Worm (Caenorhabditis elegans) whole organism, L1 larva: ENCODE data around the gene F17E9.4.

Source experiments
- C16A3.4 ChIP-seq: fragments of 150-350 bp; optimal IDR thresholded peaks from 2 replicates; lab custom pipeline; 2014; ENCODE audit warnings: missing biosample characterization, missing genetic modification characterization
- blmp-1 ChIP-seq: fragments of 150-350 bp; optimal IDR thresholded peaks from 2 replicates; lab custom pipeline; 2014; ENCODE audit warnings: missing biosample characterization, missing genetic modification characterization
- ceh-63 ChIP-seq: fragments of 200-800 bp; sonication (Bioruptor generic); optimal IDR thresholded peaks from 2 replicates; lab custom pipeline; 2018; ENCODE audit warnings: mild to moderate bottlenecking, missing genetic modification characterization, missing compliant biosample characterization
- ceh-82 ChIP-seq, 3 experiments: fragments of 150-350 bp in 1 of 3; sonication (generic microtip) in 2 of 3; optimal IDR thresholded peaks; 2 replicates each; lab custom pipeline; 2014 to 2017; ENCODE audit warnings: missing biosample characterization in 3 of 3, missing genetic modification characterization in 3 of 3
- ces-1 ChIP-seq: fragments of 150-350 bp; optimal IDR thresholded peaks from 2 replicates; lab custom pipeline; 2014; ENCODE audit warnings: missing biosample characterization, missing genetic modification reagents, missing genetic modification characterization
- dpl-1 ChIP-seq, 3 experiments: fragments of 150-350 bp in 2 of 3; sonication (generic microtip) in 1 of 3; optimal IDR thresholded peaks; 2 replicates each; lab custom pipeline; 2014 to 2017; ENCODE audit warnings: missing biosample characterization in 3 of 3, missing genetic modification characterization in 3 of 3, missing genetic modification reagents in 3 of 3
- dsc-1 ChIP-seq: sonication (generic microtip); optimal IDR thresholded peaks from 2 replicates; lab custom pipeline; 2016; ENCODE audit warnings: mild to moderate bottlenecking, missing genetic modification characterization, missing compliant biosample characterization
- efl-1 ChIP-seq, 4 experiments: fragments of 150-350 bp; optimal IDR thresholded peaks in 3 of 4; peaks in 1 of 4; 1 replicate in 1 of 4; 2 replicates in 3 of 4; lab custom pipeline; 2014; ENCODE audit warnings: missing biosample characterization in 2 of 4, missing genetic modification characterization in 2 of 4, missing genetic modification reagents in 2 of 4
- egl-27 ChIP-seq, 2 experiments: fragments of 150-350 bp in 1 of 2; sonication (generic microtip); optimal IDR thresholded peaks; 3 replicates each; lab custom pipeline; 2017 to 2018; ENCODE audit warnings: missing biosample characterization in 2 of 2, missing genetic modification characterization in 2 of 2, missing genetic modification reagents in 2 of 2
- elt-3 ChIP-seq, 6 experiments: fragments of 150-350 bp in 1 of 6; sonication (generic microtip); optimal IDR thresholded peaks; 2 replicates each; lab custom pipeline; 2017 to 2018; ENCODE audit warnings: missing biosample characterization in 6 of 6, missing genetic modification characterization in 6 of 6, inconsistent platforms in 1 of 6
- fkh-4 ChIP-seq: sonication (generic microtip); optimal IDR thresholded peaks from 2 replicates; lab custom pipeline; 2016; ENCODE audit warnings: missing compliant biosample characterization, missing genetic modification characterization, borderline replicate concordance
- fos-1 ChIP-seq: fragments of 150-350 bp; optimal IDR thresholded peaks from 2 replicates; lab custom pipeline; 2014; ENCODE audit warnings: missing biosample characterization, missing genetic modification characterization
- grh-1 ChIP-seq: fragments of 200-800 bp; sonication (Bioruptor generic); IDR thresholded peaks from 2 replicates; pipeline ENCODE4 v1.3.6; 2022; ENCODE audit warnings: missing genetic modification reagents, missing genetic modification characterization, missing compliant biosample characterization
- irx-1 ChIP-seq: sonication (generic microtip); optimal IDR thresholded peaks from 2 replicates; lab custom pipeline; 2016; ENCODE audit warnings: missing genetic modification characterization, missing compliant biosample characterization
- lin-14 ChIP-seq: fragments of 200-800 bp; sonication (Bioruptor generic); optimal IDR thresholded peaks from 2 replicates; lab custom pipeline; 2018; ENCODE audit warnings: mild to moderate bottlenecking, missing genetic modification characterization, moderate library complexity, missing compliant biosample characterization
- lin-15B ChIP-seq: fragments of 150-350 bp; sonication (generic microtip); optimal IDR thresholded peaks from 3 replicates; lab custom pipeline; 2014; ENCODE audit warnings: missing biosample characterization, missing genetic modification characterization
- lin-35 ChIP-seq, 2 experiments: fragments of 150-350 bp; optimal IDR thresholded peaks; 2 replicates each; lab custom pipeline; 2014; ENCODE audit warnings: missing biosample characterization in 2 of 2, missing genetic modification characterization in 2 of 2, missing genetic modification reagents in 2 of 2
- lir-3 ChIP-seq: sonication (generic microtip); optimal IDR thresholded peaks from 2 replicates; lab custom pipeline; 2016; ENCODE audit warnings: mild to moderate bottlenecking, missing genetic modification characterization, moderate library complexity, missing compliant biosample characterization; ENCODE audit not compliant: poor library complexity
- lsy-2 ChIP-seq, 2 experiments: fragments of 150-350 bp; optimal IDR thresholded peaks; 2 replicates each; lab custom pipeline; 2014; ENCODE audit warnings: missing biosample characterization in 2 of 2, missing genetic modification characterization in 2 of 2
- mdl-1 ChIP-seq, 2 experiments: fragments of 150-350 bp; optimal IDR thresholded peaks; 2 replicates each; lab custom pipeline; 2014 to 2017; ENCODE audit warnings: missing biosample characterization in 2 of 2, missing genetic modification characterization in 2 of 2, inconsistent platforms in 1 of 2
- nhr-19 ChIP-seq: fragments of 200-800 bp; sonication (Bioruptor generic); conservative IDR thresholded peaks from 2 replicates; pipeline ENCODE4 v1.3.6; 2022; ENCODE audit warnings: missing genetic modification characterization, missing compliant biosample characterization
- nhr-20 ChIP-seq: sonication (generic microtip); optimal IDR thresholded peaks from 2 replicates; lab custom pipeline; 2016; ENCODE audit warnings: mild to moderate bottlenecking, missing genetic modification characterization, missing compliant biosample characterization
- nhr-237 ChIP-seq: fragments of 150-350 bp; optimal IDR thresholded peaks from 2 replicates; lab custom pipeline; 2014; ENCODE audit warnings: missing biosample characterization, missing genetic modification characterization
- nhr-28 ChIP-seq: fragments of 150-350 bp; optimal IDR thresholded peaks from 2 replicates; lab custom pipeline; 2014; ENCODE audit warnings: missing biosample characterization, missing genetic modification characterization
- nhr-47 ChIP-seq: sonication (generic microtip); optimal IDR thresholded peaks from 2 replicates; lab custom pipeline; 2016; ENCODE audit warnings: mild to moderate bottlenecking, missing genetic modification characterization, moderate library complexity, missing compliant biosample characterization
- nhr-71 ChIP-seq: sonication (generic microtip); optimal IDR thresholded peaks from 2 replicates; lab custom pipeline; 2016; ENCODE audit warnings: mild to moderate bottlenecking, missing genetic modification characterization, moderate library complexity, missing compliant biosample characterization
- nhr-76 ChIP-seq: sonication (generic microtip); optimal IDR thresholded peaks from 2 replicates; lab custom pipeline; 2017; ENCODE audit warnings: missing biosample characterization, missing genetic modification characterization
- nhr-77 ChIP-seq: fragments of 150-350 bp; optimal IDR thresholded peaks from 2 replicates; lab custom pipeline; 2014; ENCODE audit warnings: missing biosample characterization, missing genetic modification characterization
- nhr-85 ChIP-seq: sonication (generic microtip); peaks from one replicate; lab custom pipeline; 2016; ENCODE audit warnings: missing genetic modification characterization, inconsistent platforms, missing compliant biosample characterization
- nhr-90 ChIP-seq: sonication (generic microtip); optimal IDR thresholded peaks from 2 replicates; lab custom pipeline; 2016; ENCODE audit warnings: mild to moderate bottlenecking, missing genetic modification characterization, missing compliant biosample characterization; ENCODE audit not compliant: poor library complexity
- pax-3 ChIP-seq: fragments of 200-800 bp; sonication (Bioruptor generic); optimal IDR thresholded peaks from 2 replicates; lab custom pipeline; 2018; ENCODE audit warnings: mild to moderate bottlenecking, missing genetic modification characterization, moderate library complexity, missing compliant biosample characterization
- rnt-1 ChIP-seq: sonication (generic microtip); optimal IDR thresholded peaks from 2 replicates; lab custom pipeline; 2016; ENCODE audit warnings: mild to moderate bottlenecking, missing genetic modification characterization, moderate library complexity, missing compliant biosample characterization
- skn-1 ChIP-seq: fragments of 150-350 bp; optimal IDR thresholded peaks from 2 replicates; lab custom pipeline; 2014; ENCODE audit warnings: missing biosample characterization, missing genetic modification characterization
- snpc-4 ChIP-seq: fragments of 150-350 bp; optimal IDR thresholded peaks from 2 replicates; lab custom pipeline; 2014; ENCODE audit warnings: missing biosample characterization, missing genetic modification characterization
- snu-23 ChIP-seq: sonication (generic microtip); optimal IDR thresholded peaks from 2 replicates; lab custom pipeline; 2016; ENCODE audit warnings: missing genetic modification characterization, missing compliant biosample characterization
- sptf-1 ChIP-seq: fragments of 150-350 bp; optimal IDR thresholded peaks from 2 replicates; lab custom pipeline; 2014; ENCODE audit warnings: missing biosample characterization, missing genetic modification characterization
- tbx-2 ChIP-seq: sonication (generic microtip); optimal IDR thresholded peaks from 2 replicates; lab custom pipeline; 2016; ENCODE audit warnings: missing genetic modification characterization, missing compliant biosample characterization
- tlp-1 ChIP-seq: fragments of 150-350 bp; optimal IDR thresholded peaks from 2 replicates; lab custom pipeline; 2014; ENCODE audit warnings: missing biosample characterization, missing genetic modification characterization
- unc-30 ChIP-seq: sonication (generic microtip); optimal IDR thresholded peaks from 2 replicates; lab custom pipeline; 2017; ENCODE audit warnings: missing biosample characterization, missing genetic modification characterization
- unc-86 ChIP-seq: sonication (generic microtip); optimal IDR thresholded peaks from 2 replicates; lab custom pipeline; 2016; ENCODE audit warnings: missing genetic modification characterization, missing compliant biosample characterization
- xbp-1 ChIP-seq: sonication (generic microtip); optimal IDR thresholded peaks from 2 replicates; lab custom pipeline; 2016; ENCODE audit warnings: missing genetic modification characterization, missing compliant biosample characterization
- ztf-4 ChIP-seq: fragments of 150-350 bp; optimal IDR thresholded peaks from 2 replicates; lab custom pipeline; 2014; ENCODE audit warnings: missing biosample characterization, missing genetic modification characterization

The F17E9.4 gene

ce11 chrIV:8348073-8348472, at the start of gene F17E9.4:
F17E9.4 (plus strand) TSS chrIV:8348373.
- TF ChIP-seq xbp-1 (tag; lab: Kevin White, UChicago) = no peak
- no peak for TF ChIP-seq blmp-1
- TF ChIP-seq sptf-1 = no peak
- TF ChIP-seq skn-1 (tag; lab: Kevin White, UChicago) = no peak
- TF ChIP-seq ces-1 = no peak
- TF ChIP-seq nhr-19 (GFP tag; lab: Robert Waterston, UW) = no peak
- no peak for TF ChIP-seq nhr-20 (tag; lab: Kevin White, UChicago)
- TF ChIP-seq rnt-1 (tag; lab: Kevin White, UChicago) = no peak
- no peak for TF ChIP-seq tlp-1 (tag; lab: Kevin White, UChicago)
- TF ChIP-seq snpc-4 (tag; lab: Kevin White, UChicago) = no peak
- TF ChIP-seq ceh-63 = no peak
- no peak for TF ChIP-seq dsc-1 (tag; lab: Kevin White, UChicago)
- TF ChIP-seq grh-1 (GFP tag; lab: Robert Waterston, UW) = no peak
- no peak for TF ChIP-seq C16A3.4
- no peak for TF ChIP-seq unc-86 (tag; lab: Kevin White, UChicago)
- no peak for TF ChIP-seq lin-15B (tag; lab: Kevin White, UChicago)
- TF ChIP-seq efl-1 (optimal IDR thresholded peaks at IDR 0.05; lab: Kevin White, UChicago) = no peak
- TF ChIP-seq efl-1 (GFP tag; optimal IDR thresholded peaks at IDR 0.05 in 1 of 2; lab: Kevin White, UChicago) = no peak

- TF ChIP-seq nhr-76 (tag; lab: Kevin White, UChicago) = no peak
- no peak for TF ChIP-seq C16A3.4
- TF ChIP-seq tlp-1 (tag; lab: Kevin White, UChicago) = no peak
- no peak for TF ChIP-seq pax-3
- TF ChIP-seq fkh-4 = no peak
- no peak for TF ChIP-seq egl-27 (tag; optimal IDR thresholded peaks at IDR 0.05; lab: Kevin White, UChicago)
- TF ChIP-seq unc-30 (tag; lab: Kevin White, UChicago) = no peak
- TF ChIP-seq nhr-47 (tag; lab: Kevin White, UChicago) = no peak
- TF ChIP-seq lsy-2 (tag; optimal IDR thresholded peaks at IDR 0.05; lab: Kevin White, UChicago) = no peak
- TF ChIP-seq nhr-237 (tag; lab: Kevin White, UChicago) = no peak
- TF ChIP-seq, all 84 proteins: peak for 0
Measured at ce11 chrIV:8299636-8300035, 48.5 kb upstream of the F17E9.4 start, which contains the start of gene F35H10.6. F35H10.6 (plus strand) TSS chrIV:8299936.

ce11 chrIV:8300468-8300867, 47.7 kb upstream of the F17E9.4 start, which contains the start of gene F35H10.5:
F35H10.5 (plus strand) TSS chrIV:8300768.
- TF ChIP-seq irx-1 (tag; lab: Kevin White, UChicago) = no peak
- TF ChIP-seq efl-1 (optimal IDR thresholded peaks at IDR 0.05; lab: Kevin White, UChicago) = no peak
- TF ChIP-seq efl-1 (GFP tag; optimal IDR thresholded peaks at IDR 0.05 in 1 of 2; lab: Kevin White, UChicago) = peak in 1 of 2 experiments; percentile 73

ce11 chrIV:8301925-8302324, 46.2 kb upstream of the F17E9.4 start:
- peak; percentile 79 for TF ChIP-seq nhr-85 (tag; lab: Kevin White, UChicago)
- TF ChIP-seq dpl-1 (GFP tag; optimal IDR thresholded peaks at IDR 0.05; lab: Kevin White, UChicago) = peak in 2 of 3 experiments; percentile 12 to 46
- TF ChIP-seq nhr-90 = peak; percentile 20
- TF ChIP-seq grh-1 (GFP tag; lab: Robert Waterston, UW) = peak; percentile 63
- TF ChIP-seq nhr-71 = peak; percentile 47
- TF ChIP-seq mdl-1 (tag; optimal IDR thresholded peaks at IDR 0.05; lab: Kevin White, UChicago) = no peak
- TF ChIP-seq lin-14 (GFP tag; lab: Kevin White, UChicago) = peak; percentile 76
- no peak for TF ChIP-seq nhr-47 (tag; lab: Kevin White, UChicago)
- TF ChIP-seq efl-1 (optimal IDR thresholded peaks at IDR 0.05; lab: Kevin White, UChicago) = peak; percentile 16 to 51
- TF ChIP-seq efl-1 (GFP tag; optimal IDR thresholded peaks at IDR 0.05 in 1 of 2; lab: Kevin White, UChicago) = peak; percentile 2 to 93
- no peak for TF ChIP-seq egl-27 (tag; optimal IDR thresholded peaks at IDR 0.05; lab: Kevin White, UChicago)
- TF ChIP-seq lir-3 = no peak
- TF ChIP-seq nhr-28 (tag; lab: Kevin White, UChicago) = no peak
- TF ChIP-seq elt-3 (tag; optimal IDR thresholded peaks at IDR 0.05; lab: Kevin White, UChicago) = peak in 4 of 6 experiments; percentile 17 to 65 (median 36)
- TF ChIP-seq lsy-2 (tag; optimal IDR thresholded peaks at IDR 0.05; lab: Kevin White, UChicago) = peak in 1 of 2 experiments; percentile 45
- TF ChIP-seq nhr-77 (tag; lab: Kevin White, UChicago) = peak; percentile 14
- peak; percentile 71 for TF ChIP-seq blmp-1
- no peak for TF ChIP-seq fos-1 (tag; lab: Kevin White, UChicago)
- TF ChIP-seq nhr-19 (GFP tag; lab: Robert Waterston, UW) = 0 out of 2 replicates have a peak, but pooled peaks have one; percentile 32
- TF ChIP-seq tbx-2 (tag; lab: Kevin White, UChicago) = peak; percentile 27
- TF ChIP-seq lin-35 (GFP tag; optimal IDR thresholded peaks at IDR 0.05; lab: Kevin White, UChicago) = peak; percentile 5 to 59
- no peak for TF ChIP-seq ztf-4 (tag; lab: Kevin White, UChicago)
- peak; percentile 66 for TF ChIP-seq nhr-20 (tag; lab: Kevin White, UChicago)
- TF ChIP-seq ceh-82 (tag; optimal IDR thresholded peaks at IDR 0.05; lab: Kevin White, UChicago) = peak in 1 of 3 experiments; percentile 30
- no peak for TF ChIP-seq rnt-1 (tag; lab: Kevin White, UChicago)
- TF ChIP-seq snu-23 = peak; percentile 77
